Worm (Caenorhabditis elegans) whole organism, L4/young adult: ENCODE results near the gene flap-1.

Experiments
- dao-5 ChIP-seq: sonication (generic microtip); optimal IDR thresholded peaks from 2 replicates; lab custom pipeline; 2016; ENCODE audit warnings: missing genotype, missing genetic modification characterization, moderate library complexity, missing compliant biosample characterization
- him-1 ChIP-seq: sonication (generic microtip); optimal IDR thresholded peaks from 2 replicates; lab custom pipeline; 2016; ENCODE audit warnings: missing genotype, missing genetic modification reagents, missing genetic modification characterization, missing compliant biosample characterization

DNA sequence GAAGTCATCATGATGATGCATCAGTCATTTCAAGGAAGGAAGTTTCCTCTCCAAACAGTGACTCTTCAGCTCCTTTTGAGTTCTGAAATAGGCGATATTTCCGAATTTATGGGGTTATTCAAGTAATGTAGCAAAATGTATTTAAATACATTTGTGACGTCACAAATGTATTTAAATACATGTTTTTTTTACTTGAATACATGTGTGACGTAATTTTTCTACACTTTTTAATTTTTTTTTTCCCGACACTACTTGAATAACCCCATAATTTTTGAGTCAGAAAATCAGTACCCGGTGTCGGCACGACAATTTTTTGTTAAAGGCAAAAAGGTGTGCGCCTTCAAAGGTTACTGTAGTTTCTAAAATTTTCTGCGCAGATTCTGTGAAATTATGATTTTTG lies 46.3 kb upstream of the flap-1 start:
- TF ChIP-seq him-1 (tag; lab: Kevin White, UChicago) (no peak), dao-5 (tag; lab: Kevin White, UChicago) (no peak)
